Worm (Caenorhabditis elegans) whole organism, mixed stage, embryonic: ENCODE results near the gene cdh-3.

Experiments used
- ham-2 ChIP-seq: fragments of 200-800 bp; sonication (Bioruptor generic); optimal IDR thresholded peaks from 2 replicates; lab custom pipeline; 2018; ENCODE audit warnings: mild to moderate bottlenecking, missing genetic modification characterization, missing compliant biosample characterization
- lsy-2 ChIP-seq: fragments of 150-350 bp; optimal IDR thresholded peaks from 2 replicates; lab custom pipeline; 2014; ENCODE audit warnings: missing biosample characterization, missing genetic modification characterization
- nhr-237 ChIP-seq: fragments of 150-350 bp; optimal IDR thresholded peaks from 2 replicates; lab custom pipeline; 2014; ENCODE audit warnings: missing biosample characterization, missing genetic modification characterization
- zip-8 ChIP-seq: fragments of 150-350 bp; optimal IDR thresholded peaks from 2 replicates; lab custom pipeline; 2014; ENCODE audit warnings: missing biosample characterization, missing genetic modification characterization

ce11 chrIII:7762250-7762649 is 8.0 kb upstream of the cdh-3 start:
- TF ChIP-seq ham-2 (GFP tag; lab: Kevin White, UChicago) (no peak), zip-8 (tag; lab: Kevin White, UChicago) (no peak), lsy-2 (tag; lab: Kevin White, UChicago) (no peak), nhr-237 (tag; lab: Kevin White, UChicago) (no peak)
